Worm (Caenorhabditis elegans) whole organism, early embryonic: ENCODE measurements around the gene fkh-7.

ENCODE experiments used
- B0310.2 ChIP-seq: sonication (generic microtip); optimal IDR thresholded peaks from 2 replicates; lab custom pipeline; 2016; ENCODE audit warnings: mild to moderate bottlenecking, missing genetic modification characterization, missing compliant biosample characterization
- F13C5.2 ChIP-seq: sonication (generic microtip); optimal IDR thresholded peaks from 2 replicates; lab custom pipeline; 2017; ENCODE audit warnings: mild to moderate bottlenecking, missing genetic modification characterization, inconsistent platforms, missing compliant biosample characterization
- ama-1 ChIP-seq: fragments of 150-350 bp; optimal IDR thresholded peaks from 2 replicates; lab custom pipeline; 2014
- ceh-13 ChIP-seq: fragments of 200-800 bp; sonication (Bioruptor generic); optimal IDR thresholded peaks from 2 replicates; lab custom pipeline; 2018; ENCODE audit warnings: mild to moderate bottlenecking, missing genetic modification characterization, missing compliant biosample characterization
- ets-7 ChIP-seq: sonication (generic microtip); optimal IDR thresholded peaks from 2 replicates; lab custom pipeline; 2016; ENCODE audit warnings: missing genotype, missing genetic modification characterization, missing compliant biosample characterization
- flt-1 ChIP-seq: fragments of 200-800 bp; sonication (Bioruptor generic); IDR thresholded peaks from 2 replicates; pipeline ENCODE4 v1.3.6; 2022; ENCODE audit warnings: missing genetic modification characterization, missing compliant biosample characterization
- hmbx-1 ChIP-seq: sonication (generic microtip); optimal IDR thresholded peaks from 2 replicates; lab custom pipeline; 2016; ENCODE audit warnings: mild to moderate bottlenecking, missing genetic modification characterization, missing compliant biosample characterization
- hnd-1 ChIP-seq: sonication (generic microtip); optimal IDR thresholded peaks from 2 replicates; lab custom pipeline; 2016; ENCODE audit warnings: missing genetic modification characterization, missing compliant biosample characterization
- scrt-1 ChIP-seq: fragments of 200-800 bp; sonication (Bioruptor generic); IDR thresholded peaks from 2 replicates; pipeline ENCODE4 v1.3.6; 2022; ENCODE audit warnings: missing genetic modification characterization, missing compliant biosample characterization
- tbx-37 ChIP-seq: fragments of 200-800 bp; sonication (Bioruptor generic); conservative IDR thresholded peaks from 2 replicates; pipeline ENCODE4 v1.3.6; 2022; ENCODE audit warnings: missing genetic modification reagents, missing genetic modification characterization, missing compliant biosample characterization
- tra-4 ChIP-seq: sonication (generic microtip); optimal IDR thresholded peaks from 2 replicates; lab custom pipeline; 2017; ENCODE audit warnings: missing genetic modification characterization, missing compliant biosample characterization

ce11 chrIV:5631628-5632027, 47.1 kb downstream of the fkh-7 start, which contains the start of gene ttbk-8.2:
- TF ChIP-seq ama-1 = no peak
- no peak for TF ChIP-seq tra-4 (tag; lab: Kevin White, UChicago)
- no peak for TF ChIP-seq ets-7 (tag; lab: Kevin White, UChicago)
- TF ChIP-seq tbx-37 (GFP tag; lab: Robert Waterston, UW) = no peak
- TF ChIP-seq B0310.2 (tag; lab: Kevin White, UChicago) = no peak
- no peak for TF ChIP-seq scrt-1 (GFP tag; lab: Robert Waterston, UW)
- TF ChIP-seq hmbx-1 = no peak
- TF ChIP-seq flt-1 (GFP tag; lab: Robert Waterston, UW) = no peak
- TF ChIP-seq ceh-13 (GFP tag; lab: Kevin White, UChicago) = no peak
- TF ChIP-seq F13C5.2 = no peak
- no peak for TF ChIP-seq hnd-1 (tag; lab: Kevin White, UChicago)
